Fruit fly (Drosophila melanogaster) whole organism, embryonic: ENCODE measurements around the gene Cow.

Source experiments
- Antp ChIP-seq: fragments of 200-800 bp; sonication (Bioruptor generic); optimal IDR thresholded peaks from 3 replicates; lab custom pipeline; 2016; ENCODE audit warnings: missing biosample characterization, missing genetic modification characterization
- Awh ChIP-seq: fragments of 200-800 bp; sonication (Bioruptor generic); IDR thresholded peaks from 2 replicates; pipeline ENCODE4, ENCODE4 v1.3.6; 2022; ENCODE audit warnings: missing biosample characterization, missing genetic modification characterization
- CG10366 ChIP-seq: fragments of 200-800 bp; sonication (Bioruptor generic); IDR thresholded peaks from 2 replicates; pipeline ENCODE4 v1.3.6; 2022; ENCODE audit warnings: missing biosample characterization, missing genetic modification characterization
- CG10565 ChIP-seq: fragments of 200-800 bp; sonication (Bioruptor generic); optimal IDR thresholded peaks from 3 replicates; lab custom pipeline; 2016; ENCODE audit warnings: missing biosample characterization, mild to moderate bottlenecking, missing genetic modification characterization
- CG11504 ChIP-seq: fragments of 200-800 bp; sonication (Bioruptor generic); optimal IDR thresholded peaks from 3 replicates; lab custom pipeline; 2019; ENCODE audit warnings: missing biosample characterization, mild to moderate bottlenecking, missing genetic modification characterization, moderate library complexity
- CG12942 ChIP-seq: fragments of 200-800 bp; sonication (Bioruptor generic); optimal IDR thresholded peaks from 3 replicates; lab custom pipeline; 2016; ENCODE audit warnings: missing biosample characterization, missing genetic modification characterization
- CG14710 ChIP-seq: fragments of 200-800 bp; sonication (Bioruptor generic); optimal IDR thresholded peaks from 3 replicates; lab custom pipeline; 2019; ENCODE audit warnings: missing biosample characterization, mild to moderate bottlenecking, missing genetic modification characterization, moderate library complexity
- CG1529 ChIP-seq: fragments of 200-800 bp; sonication (Bioruptor generic); optimal IDR thresholded peaks from 3 replicates; lab custom pipeline; 2018; ENCODE audit warnings: missing biosample characterization, missing genetic modification characterization
- CG17328 ChIP-seq: fragments of 200-800 bp; sonication (Bioruptor generic); IDR thresholded peaks from 2 replicates; pipeline ENCODE4 v1.3.6; 2022; ENCODE audit warnings: missing biosample characterization, missing genetic modification characterization
- CG17612 ChIP-seq: fragments of 200-800 bp; sonication (Bioruptor generic); IDR thresholded peaks from 2 replicates; pipeline ENCODE4 v1.3.6; 2022; ENCODE audit warnings: missing biosample characterization, missing genetic modification characterization
- CG1792 ChIP-seq: fragments of 200-800 bp; sonication (Bioruptor generic); optimal IDR thresholded peaks from 2 replicates; lab custom pipeline; 2016; ENCODE audit warnings: missing biosample characterization, missing genetic modification characterization
- CG18599 ChIP-seq: fragments of 200-800 bp; sonication (Bioruptor generic); optimal IDR thresholded peaks from 3 replicates; lab custom pipeline; 2017; ENCODE audit warnings: missing biosample characterization, missing genetic modification characterization, mild to moderate bottlenecking, moderate library complexity, missing genetic modification reagents
- CG2202 ChIP-seq: fragments of 200-800 bp; sonication (Bioruptor generic); optimal IDR thresholded peaks from 2 replicates; lab custom pipeline; 2018; ENCODE audit warnings: missing biosample characterization, mild to moderate bottlenecking, missing genetic modification characterization
- CG30403 ChIP-seq: fragments of 200-800 bp; sonication (Bioruptor generic); optimal IDR thresholded peaks from 3 replicates; lab custom pipeline; 2016; ENCODE audit warnings: missing biosample characterization, missing genetic modification characterization
- CG3407 ChIP-seq: fragments of 200-800 bp; sonication (Bioruptor generic); optimal IDR thresholded peaks from 2 replicates; lab custom pipeline; 2018; ENCODE audit warnings: missing biosample characterization, mild to moderate bottlenecking, missing genetic modification characterization
- CG34376 ChIP-seq: fragments of 200-800 bp; sonication (Bioruptor generic); optimal IDR thresholded peaks from 2 replicates; lab custom pipeline; 2018; ENCODE audit warnings: missing biosample characterization, mild to moderate bottlenecking, missing genetic modification characterization
- CG4328 ChIP-seq: fragments of 200-800 bp; sonication (Bioruptor generic); optimal IDR thresholded peaks from 3 replicates; lab custom pipeline; 2017; ENCODE audit warnings: missing biosample characterization, missing genetic modification reagents, missing genetic modification characterization
- CG4617 ChIP-seq: fragments of 200-800 bp; sonication (Bioruptor generic); optimal IDR thresholded peaks from 3 replicates; lab custom pipeline; 2016; ENCODE audit warnings: missing biosample characterization, missing genetic modification characterization, borderline replicate concordance
- CG8359 ChIP-seq: fragments of 200-800 bp; sonication (Bioruptor generic); optimal IDR thresholded peaks from 2 replicates; lab custom pipeline; 2017; ENCODE audit warnings: missing biosample characterization, mild to moderate bottlenecking, missing genetic modification characterization, borderline replicate concordance
- CG9797 ChIP-seq: fragments of 200-800 bp; sonication (Bioruptor generic); optimal IDR thresholded peaks from 3 replicates; lab custom pipeline; 2018; ENCODE audit warnings: missing biosample characterization, mild to moderate bottlenecking, missing genetic modification characterization
- Dbx ChIP-seq: fragments of 200-800 bp; sonication (Bioruptor generic); IDR thresholded peaks from 3 replicates; pipeline ENCODE4 v1.3.6; 2022; ENCODE audit warnings: missing biosample characterization, missing genetic modification characterization
- Dfd ChIP-seq, 2 experiments: fragments of >200 bp; optimal IDR thresholded peaks; 2 replicates each; lab custom pipeline; 2017; ENCODE audit warnings: missing biosample characterization in 2 of 2, missing genetic modification characterization in 2 of 2
- Drgx ChIP-seq: fragments of 200-800 bp; sonication (Bioruptor generic); IDR thresholded peaks from 2 replicates; pipeline ENCODE4 v1.3.6; 2022; ENCODE audit warnings: missing biosample characterization, missing genetic modification characterization
- HHEX ChIP-seq: fragments of 200-800 bp; sonication (Bioruptor generic); optimal IDR thresholded peaks from 3 replicates; lab custom pipeline; 2017; ENCODE audit warnings: missing biosample characterization, mild to moderate bottlenecking, missing genetic modification characterization, missing genetic modification reagents
- Hand ChIP-seq: fragments of 200-800 bp; sonication (Bioruptor generic); optimal IDR thresholded peaks from 2 replicates; lab custom pipeline; 2017; ENCODE audit warnings: mild to moderate bottlenecking, missing biosample characterization, missing genetic modification reagents, missing genetic modification characterization
- Hmr ChIP-seq: fragments of 200-800 bp; sonication (Bioruptor generic); optimal IDR thresholded peaks from 3 replicates; lab custom pipeline; 2017; ENCODE audit warnings: mild to moderate bottlenecking, missing biosample characterization, missing genetic modification reagents, missing genetic modification characterization
- Hr3 ChIP-seq: fragments of 200-800 bp; sonication (Bioruptor generic); optimal IDR thresholded peaks from 3 replicates; lab custom pipeline; 2016; ENCODE audit warnings: missing biosample characterization, missing genetic modification characterization
- Hr78 ChIP-seq, 2 experiments: fragments of 200-800 bp in 1 of 2; fragments of >200 bp in 1 of 2; sonication (Bioruptor generic) in 1 of 2; optimal IDR thresholded peaks; 2 replicates each; lab custom pipeline; 2017 to 2019; ENCODE audit warnings: missing biosample characterization in 2 of 2, missing genetic modification characterization in 2 of 2, mild to moderate bottlenecking in 1 of 2, moderate library complexity in 1 of 2
- NC2α ChIP-seq: fragments of 200-800 bp; sonication (Bioruptor generic); optimal IDR thresholded peaks from 2 replicates; lab custom pipeline; 2016; ENCODE audit warnings: missing biosample characterization, missing genetic modification characterization
- PHDP ChIP-seq: fragments of 200-800 bp; sonication (Bioruptor generic); optimal IDR thresholded peaks from 3 replicates; lab custom pipeline; 2018; ENCODE audit warnings: missing biosample characterization, mild to moderate bottlenecking, missing genetic modification characterization, moderate library complexity
- YL-1 ChIP-seq: fragments of 200-800 bp; sonication (Bioruptor generic); optimal IDR thresholded peaks from 3 replicates; lab custom pipeline; 2017; ENCODE audit warnings: missing biosample characterization, mild to moderate bottlenecking, missing genetic modification characterization
- ash1 ChIP-seq: fragments of 200-800 bp; sonication (Bioruptor generic); optimal IDR thresholded peaks from 2 replicates; lab custom pipeline; 2018; ENCODE audit warnings: missing biosample characterization, mild to moderate bottlenecking, missing genetic modification characterization
- btn ChIP-seq: fragments of 200-800 bp; sonication (Bioruptor generic); optimal IDR thresholded peaks from 2 replicates; lab custom pipeline; 2016; ENCODE audit warnings: missing biosample characterization, missing genetic modification characterization
- croc ChIP-seq: fragments of 200-800 bp; sonication (Bioruptor generic); conservative IDR thresholded peaks from 3 replicates; pipeline ENCODE4 v1.3.6; 2022; ENCODE audit warnings: missing biosample characterization, missing genetic modification characterization
- da ChIP-seq: fragments of 200-800 bp; sonication (Bioruptor generic); optimal IDR thresholded peaks from 2 replicates; lab custom pipeline; 2016; ENCODE audit warnings: missing biosample characterization, missing genetic modification characterization
- disco-r ChIP-seq: fragments of 200-800 bp; sonication (Bioruptor generic); optimal IDR thresholded peaks from 2 replicates; lab custom pipeline; 2016; ENCODE audit warnings: missing biosample characterization, missing genetic modification characterization
- emc ChIP-seq: fragments of 200-800 bp; sonication (Bioruptor generic); optimal IDR thresholded peaks from 2 replicates; lab custom pipeline; 2016; ENCODE audit warnings: missing biosample characterization, missing genetic modification characterization
- fd3F ChIP-seq: fragments of 200-800 bp; sonication (Bioruptor generic); optimal IDR thresholded peaks from 2 replicates; lab custom pipeline; 2018; ENCODE audit warnings: missing biosample characterization, mild to moderate bottlenecking, missing genetic modification characterization, moderate library complexity
- ken ChIP-seq: fragments of 200-800 bp; sonication (Bioruptor generic); IDR thresholded peaks from 3 replicates; pipeline ENCODE4 v1.3.6; 2022; ENCODE audit warnings: missing biosample characterization, missing genetic modification characterization
- luna ChIP-seq: fragments of 200-800 bp; sonication (Bioruptor generic); optimal IDR thresholded peaks from 2 replicates; lab custom pipeline; 2016; ENCODE audit warnings: missing biosample characterization, missing genetic modification characterization
- pita ChIP-seq: fragments of 200-800 bp; sonication (Bioruptor generic); optimal IDR thresholded peaks from 2 replicates; lab custom pipeline; 2017; ENCODE audit warnings: missing biosample characterization, mild to moderate bottlenecking, missing genetic modification characterization
- pros ChIP-seq: fragments of 200-800 bp; sonication (Bioruptor generic); optimal IDR thresholded peaks from 3 replicates; lab custom pipeline; 2019; ENCODE audit warnings: missing biosample characterization, mild to moderate bottlenecking, missing genetic modification characterization, moderate library complexity
- pzg ChIP-seq: fragments of 200-800 bp; sonication (Bioruptor generic); optimal IDR thresholded peaks from 3 replicates; lab custom pipeline; 2018; ENCODE audit warnings: missing biosample characterization, mild to moderate bottlenecking, missing genetic modification characterization, moderate library complexity
- ranshi ChIP-seq: fragments of 200-800 bp; sonication (Bioruptor generic); IDR thresholded peaks from 2 replicates; pipeline ENCODE4 v1.3.6; 2022; ENCODE audit warnings: missing biosample characterization, missing genetic modification characterization
- sd ChIP-seq: fragments of 200-800 bp; sonication (Bioruptor generic); optimal IDR thresholded peaks from 3 replicates; lab custom pipeline; 2018; ENCODE audit warnings: missing biosample characterization, mild to moderate bottlenecking, missing genetic modification characterization, moderate library complexity
- sens-2 ChIP-seq: fragments of 200-800 bp; sonication (Bioruptor generic); IDR thresholded peaks from 2 replicates; pipeline ENCODE4 v1.3.6; 2022; ENCODE audit warnings: missing biosample characterization, missing genetic modification characterization
- stwl ChIP-seq: fragments of 200-800 bp; sonication (Bioruptor generic); optimal IDR thresholded peaks from 3 replicates; lab custom pipeline; 2018; ENCODE audit warnings: missing biosample characterization, mild to moderate bottlenecking, missing genetic modification characterization, moderate library complexity
- tap ChIP-seq: fragments of 200-800 bp; optimal IDR thresholded peaks from 3 replicates; lab custom pipeline; 2019; ENCODE audit warnings: missing biosample characterization, mild to moderate bottlenecking, missing genetic modification characterization, moderate library complexity
- tin ChIP-seq: fragments of 200-800 bp; sonication (Bioruptor generic); optimal IDR thresholded peaks from 3 replicates; lab custom pipeline; 2016; ENCODE audit warnings: missing biosample characterization, missing genetic modification characterization
- vfl ChIP-seq: fragments of 200-800 bp; sonication (Bioruptor generic); optimal IDR thresholded peaks from 2 replicates; lab custom pipeline; 2016; ENCODE audit warnings: missing biosample characterization, missing genetic modification characterization

Gene Cow

DNA sequence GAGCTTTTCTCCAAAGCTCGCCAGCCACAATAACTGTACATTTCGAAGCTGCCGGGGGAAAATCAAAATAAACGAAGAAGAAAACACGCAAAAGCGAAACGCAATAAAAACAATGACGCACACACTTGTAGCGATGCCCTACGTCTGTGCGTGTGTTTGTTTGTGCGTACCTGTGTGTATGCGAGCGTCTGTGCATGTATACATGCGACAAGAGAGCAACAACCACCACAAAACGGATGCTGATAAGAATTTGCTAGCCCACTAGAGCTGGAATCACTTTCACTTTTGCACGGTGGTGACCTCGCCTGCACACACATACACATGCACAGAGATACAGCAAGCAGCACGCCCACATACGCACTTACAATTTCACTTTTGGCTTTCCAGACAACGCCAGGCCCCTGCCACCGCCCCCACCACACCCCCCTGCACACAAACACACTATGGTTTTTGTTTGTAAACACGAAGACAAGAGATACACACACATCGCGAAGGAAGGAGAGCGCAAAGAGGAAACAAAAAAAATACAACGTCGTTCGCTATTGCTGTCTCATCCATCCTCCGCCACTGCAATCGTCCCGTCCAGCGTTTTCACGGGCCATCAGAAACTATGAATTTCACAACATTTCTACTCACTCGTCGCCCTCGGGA is 44.5 kb upstream of the Cow start (continued):
- TF ChIP-seq CG3407 (GFP tag; lab: Kevin White, UChicago) (peak; percentile 6), fd3F (GFP tag; lab: Kevin White, UChicago) (no peak), CG18599 (GFP tag; lab: Kevin White, UChicago) (no peak), CG10366 (no peak), tap (tag; lab: Kevin White, UChicago) (peak; percentile 2), Hmr (GFP tag; lab: Kevin White, UChicago) (peak; percentile 32), CG1792 (GFP tag; lab: Kevin White, UChicago) (no peak), CG14710 (tag; lab: Kevin White, UChicago) (no peak), pzg (GFP tag; lab: Kevin White, UChicago) (peak; percentile 11), Dfd (GFP tag; optimal IDR thresholded peaks at IDR 0.05; lab: Kevin White, UChicago) (no peak), HHEX (GFP tag; lab: Kevin White, UChicago) (no peak), Hr78 (GFP tag; optimal IDR thresholded peaks at IDR 0.05; lab: Kevin White, UChicago) (peak in 1 of 2 experiments; percentile 96), stwl (tag; lab: Kevin White, UChicago) (no peak), Awh (0 out of 2 replicates have a peak, but pooled peaks have one; percentile 8), CG12942 (no peak), vfl (GFP tag; lab: Kevin White, UChicago) (no peak), disco-r (no peak), CG1529 (GFP tag; lab: Kevin White, UChicago) (no peak), tin (GFP tag; lab: Kevin White, UChicago) (no peak), croc (GFP tag; lab: Robert Waterston, UW) (no peak; the same call in 2 of the 3 replicates), btn (GFP tag; lab: Kevin White, UChicago) (no peak), ken (GFP tag; lab: Robert Waterston, UW) (no peak), da (GFP tag; lab: Kevin White, UChicago) (no peak), sens-2 (no peak), CG17328 (GFP tag; lab: Robert Waterston, UW) (no peak), pros (GFP tag; lab: Kevin White, UChicago) (peak; percentile 63), CG4328 (peak; percentile 3), CG11504 (no peak), sd (tag; lab: Kevin White, UChicago) (peak; percentile 59), CG30403 (GFP tag; lab: Kevin White, UChicago) (no peak), ranshi (no peak), CG4617 (GFP tag; lab: Kevin White, UChicago) (no peak), pita (no peak), CG8359 (GFP tag; lab: Kevin White, UChicago) (no peak), Dbx (GFP tag; lab: Robert Waterston, UW) (no peak), CG17612 (GFP tag; lab: Robert Waterston, UW) (no peak), YL-1 (GFP tag; lab: Kevin White, UChicago) (peak; percentile 56), Antp (GFP tag; lab: Kevin White, UChicago) (no peak), CG10565 (GFP tag; lab: Kevin White, UChicago) (no peak), Hr3 (GFP tag; lab: Kevin White, UChicago) (no peak), CG9797 (GFP tag; lab: Kevin White, UChicago) (no peak), Hand (GFP tag; lab: Kevin White, UChicago) (no peak), Drgx (GFP tag; lab: Robert Waterston, UW) (no peak), PHDP (tag; lab: Kevin White, UChicago) (peak; percentile 2), emc (GFP tag; lab: Kevin White, UChicago) (no peak), CG2202 (no peak), CG34376 (GFP tag; lab: Kevin White, UChicago) (peak; percentile 76), ash1 (GFP tag; lab: Kevin White, UChicago) (no peak), luna (GFP tag; lab: Kevin White, UChicago) (no peak), NC2α (no peak)
